Fruit fly (Drosophila melanogaster): ENCODE data around the gene CG3526.
A peak's percentile ranks its signal among the peaks of the same experiment; 100 is the strongest.

The CG3526 gene

DNA sequence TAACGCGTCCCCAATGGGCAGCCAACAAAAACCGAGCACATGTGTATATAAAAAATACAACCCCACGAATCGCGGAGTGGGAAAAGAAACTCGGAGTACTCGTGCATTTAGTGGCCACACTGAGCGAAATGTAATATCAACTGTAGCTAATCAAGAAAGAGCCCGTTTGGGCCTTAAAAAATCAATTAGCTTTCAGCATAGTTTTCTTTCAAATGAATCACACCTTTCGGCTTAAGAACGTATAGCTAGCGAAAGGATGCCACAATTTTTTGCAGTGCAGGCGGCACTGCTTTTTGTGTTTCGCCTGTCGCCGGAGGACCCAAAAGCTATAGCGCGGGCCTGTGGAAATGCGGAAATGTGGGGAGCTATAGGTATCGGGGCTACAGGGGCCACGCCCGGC lies 29.6 kb upstream of the CG3526 start (continued):
- TF ChIP-seq Gug (GFP tag; IDR thresholded peaks at IDR 0.05) = peak; percentile 36; the same call in 1 of the 4 replicates
- TF ChIP-seq CG42726 (GFP tag; IDR thresholded peaks at IDR 0.05; ENCODE audit: partially characterized antibody) = no peak
- no peak for TF ChIP-seq CG1233 (GFP tag; optimal IDR thresholded peaks at IDR 0.05)
- TF ChIP-seq CG17612 (GFP tag; IDR thresholded peaks at IDR 0.05) = no peak
- peak; percentile 63 for TF ChIP-seq CG2678 (tag; optimal IDR thresholded peaks at IDR 0.05)
- peak; percentile 31 for TF ChIP-seq Blimp-1 (GFP tag; optimal IDR thresholded peaks at IDR 0.05)
- TF ChIP-seq sima (GFP tag; optimal IDR thresholded peaks at IDR 0.05) = no peak
- no peak for TF ChIP-seq tap (tag; optimal IDR thresholded peaks at IDR 0.05)
- no peak for TF ChIP-seq Hey (tag; optimal IDR thresholded peaks at IDR 0.05)
- TF ChIP-seq pzg (GFP tag; optimal IDR thresholded peaks at IDR 0.05) = no peak
- no peak for TF ChIP-seq CG7271 (tag; optimal IDR thresholded peaks at IDR 0.05)
- TF ChIP-seq ab (GFP tag; optimal IDR thresholded peaks at IDR 0.05) = no peak
- TF ChIP-seq CG11247 (GFP tag; IDR thresholded peaks at IDR 0.05) = no peak
- no peak for TF ChIP-seq YL-1 (GFP tag; optimal IDR thresholded peaks at IDR 0.05)
- TF ChIP-seq btn (GFP tag; optimal IDR thresholded peaks at IDR 0.05) = peak; percentile 28
- no peak for TF ChIP-seq ase (GFP tag; IDR thresholded peaks at IDR 0.05)
- TF ChIP-seq Ptx1 (GFP tag; IDR thresholded peaks at IDR 0.05) = peak; percentile 46; the same call in 1 of the 2 replicates
- TF ChIP-seq Sry-β (GFP tag; optimal IDR thresholded peaks at IDR 0.05) = no peak
- no peak for TF ChIP-seq CG1602 (GFP tag; optimal IDR thresholded peaks at IDR 0.05)
- TF ChIP-seq kah (GFP tag; optimal IDR thresholded peaks at IDR 0.05) = no peak
- TF ChIP-seq HLH4C (GFP tag; IDR thresholded peaks at IDR 0.05; ENCODE audit: partially characterized antibody) = no peak
- TF ChIP-seq cato (GFP tag; optimal IDR thresholded peaks at IDR 0.05; ENCODE audit: borderline replicate concordance) = no peak
- TF ChIP-seq CG7357 (GFP tag; IDR thresholded peaks at IDR 0.05) = no peak
- TF ChIP-seq hbn (GFP tag; IDR thresholded peaks at IDR 0.05; ENCODE audit: partially characterized antibody) = no peak
- TF ChIP-seq p53 (GFP tag; optimal IDR thresholded peaks at IDR 0.05) = no peak
- TF ChIP-seq rib (GFP tag; IDR thresholded peaks at IDR 0.05) = no peak
- TF ChIP-seq Deaf1 (tag; optimal IDR thresholded peaks at IDR 0.05) = no peak
- no peak for TF ChIP-seq CG11560 (tag; IDR thresholded peaks at IDR 0.05)
- TF ChIP-seq CG10321 (GFP tag; IDR thresholded peaks at IDR 0.05) = no peak
- no peak for TF ChIP-seq TFAM (GFP tag; optimal IDR thresholded peaks at IDR 0.05)
- TF ChIP-seq croc (GFP tag; conservative IDR thresholded peaks at IDR 0.05) = no peak
- no peak for TF ChIP-seq usp (GFP tag; optimal IDR thresholded peaks at IDR 0.05)
- TF ChIP-seq CG12071 (GFP tag; optimal IDR thresholded peaks at IDR 0.05) = peak; percentile 48
- TF ChIP-seq pb (GFP tag; optimal IDR thresholded peaks at IDR 0.05) = no peak
- TF ChIP-seq CG3163 (GFP tag; optimal IDR thresholded peaks at IDR 0.05) = no peak
- TF ChIP-seq Hr51 (GFP tag; optimal IDR thresholded peaks at IDR 0.05) = peak in 1 of 2 experiments; percentile 35
- no peak for TF ChIP-seq CG30020 (tag; optimal IDR thresholded peaks at IDR 0.05)
- no peak for TF ChIP-seq Eip74EF (GFP tag; optimal IDR thresholded peaks at IDR 0.05)
- TF ChIP-seq bcd (GFP tag; optimal IDR thresholded peaks at IDR 0.05) = peak; percentile 35
- TF ChIP-seq twi (tag; optimal IDR thresholded peaks at IDR 0.05) = no peak
- TF ChIP-seq chm (GFP tag; IDR thresholded peaks at IDR 0.05) = no peak
- TF ChIP-seq CG11696 (GFP tag; IDR thresholded peaks at IDR 0.05) = no peak
- no peak for TF ChIP-seq CG6175 (GFP tag; IDR thresholded peaks at IDR 0.05)
- TF ChIP-seq CG12104 (GFP tag; optimal IDR thresholded peaks at IDR 0.05) = no peak
- TF ChIP-seq CG4328 (GFP tag; optimal IDR thresholded peaks at IDR 0.05) = no peak
- TF ChIP-seq CG5180 (GFP tag; optimal IDR thresholded peaks at IDR 0.05) = no peak
- TF ChIP-seq HLH3B (GFP tag; IDR thresholded peaks at IDR 0.05) = 0 out of 2 replicates have a peak, but pooled peaks have one; percentile 15
- no peak for TF ChIP-seq al (GFP tag; IDR thresholded peaks at IDR 0.05)
- TF ChIP-seq Sry-δ (GFP tag; optimal IDR thresholded peaks at IDR 0.05) = no peak
- TF ChIP-seq jigr1 (GFP tag; IDR thresholded peaks at IDR 0.05) = no peak
- TF ChIP-seq Asciz (GFP tag; optimal IDR thresholded peaks at IDR 0.05) = no peak
- no peak for TF ChIP-seq Tbp (GFP tag; optimal IDR thresholded peaks at IDR 0.05)
